Fruit fly (Drosophila melanogaster): ENCODE measurements around the gene Mulk.
A peak's percentile ranks its signal among the peaks of the same experiment; 100 is the strongest.

The Mulk gene

dm6 chr2L:10260750-10261493 lies 8.9 kb upstream of the Mulk start, which contains the start of gene Pten (continued):
- TF ChIP-seq D (optimal IDR thresholded peaks at IDR 0.05), result no peak
- peak; percentile 65 for TF ChIP-seq D (GFP tag; optimal IDR thresholded peaks at IDR 0.05)
- no peak for TF ChIP-seq CG6813 (GFP tag; optimal IDR thresholded peaks at IDR 0.05)
- no peak for TF ChIP-seq wor (GFP tag; IDR thresholded peaks at IDR 0.05)
- no peak for TF ChIP-seq CG8478 (optimal IDR thresholded peaks at IDR 0.05)
- TF ChIP-seq HLH54F (GFP tag; optimal IDR thresholded peaks at IDR 0.05), result peak; percentile 51
- TF ChIP-seq pzg (GFP tag; optimal IDR thresholded peaks at IDR 0.05), result peak; percentile 83
- TF ChIP-seq CG30431 (GFP tag; optimal IDR thresholded peaks at IDR 0.05), result no peak
- peak; percentile 48 for TF ChIP-seq CG7786 (GFP tag; optimal IDR thresholded peaks at IDR 0.05)
- TF ChIP-seq HmgD (GFP tag; optimal IDR thresholded peaks at IDR 0.05), result no peak
- peak; percentile 82 for TF ChIP-seq CG17829 (tag; optimal IDR thresholded peaks at IDR 0.05)
- TF ChIP-seq ttk (GFP tag; IDR thresholded peaks at IDR 0.05), result no peak
- no peak for TF ChIP-seq gcm2 (GFP tag; optimal IDR thresholded peaks at IDR 0.05)
- TF ChIP-seq ATbp (GFP tag; optimal IDR thresholded peaks at IDR 0.05), result no peak
- TF ChIP-seq CG6683 (GFP tag; optimal IDR thresholded peaks at IDR 0.05), result no peak
- TF ChIP-seq repo (GFP tag; optimal IDR thresholded peaks at IDR 0.05), result peak; percentile 42
- TF ChIP-seq CG31224 (GFP tag; IDR thresholded peaks at IDR 0.05), result no peak
- TF ChIP-seq CG4707 (GFP tag; optimal IDR thresholded peaks at IDR 0.05), result peak; percentile 61
- no peak for TF ChIP-seq Dek (tag; optimal IDR thresholded peaks at IDR 0.05)
- no peak for TF ChIP-seq Hr39 (optimal IDR thresholded peaks at IDR 0.05)
- no peak for TF ChIP-seq CG7745 (tag; optimal IDR thresholded peaks at IDR 0.05)
- TF ChIP-seq CG33213 (GFP tag; optimal IDR thresholded peaks at IDR 0.05), result peak; percentile 57
- peak; percentile 35 for TF ChIP-seq CG34376 (GFP tag; optimal IDR thresholded peaks at IDR 0.05)
- no peak for TF ChIP-seq Hr78 (GFP tag; optimal IDR thresholded peaks at IDR 0.05)
- TF ChIP-seq dmrt11E (tag; optimal IDR thresholded peaks at IDR 0.05), result peak; percentile 68
- TF ChIP-seq crc (GFP tag; optimal IDR thresholded peaks at IDR 0.05), result peak; percentile 46
- no peak for TF ChIP-seq Eip74EF (GFP tag; optimal IDR thresholded peaks at IDR 0.05)
- TF ChIP-seq Dfd (GFP tag; optimal IDR thresholded peaks at IDR 0.05), result no peak
- peak; percentile 88; the same call in 1 of the 3 replicates for TF ChIP-seq jigr1 (GFP tag; IDR thresholded peaks at IDR 0.05)
- peak; percentile 43 for TF ChIP-seq zfh2 (GFP tag; optimal IDR thresholded peaks at IDR 0.05)
- TF ChIP-seq Neu2 (GFP tag; optimal IDR thresholded peaks at IDR 0.05; ENCODE audit: borderline replicate concordance), result no peak
- TF ChIP-seq Lim3 (GFP tag; IDR thresholded peaks at IDR 0.05), result no peak
- TF ChIP-seq pita (GFP tag; optimal IDR thresholded peaks at IDR 0.05), result no peak
- peak; percentile 71 for TF ChIP-seq Ssrp (tag; optimal IDR thresholded peaks at IDR 0.05)
- no peak for TF ChIP-seq dati (GFP tag; IDR thresholded peaks at IDR 0.05)
- TF ChIP-seq CG12769 (tag; optimal IDR thresholded peaks at IDR 0.05), result no peak
- TF ChIP-seq disco-r (GFP tag; optimal IDR thresholded peaks at IDR 0.05), result no peak
- TF ChIP-seq CG11247 (GFP tag; IDR thresholded peaks at IDR 0.05), result no peak
- TF ChIP-seq CG2712 (tag; optimal IDR thresholded peaks at IDR 0.05), result peak; percentile 83
- peak; percentile 63 for TF ChIP-seq CG15696 (tag; optimal IDR thresholded peaks at IDR 0.05)
- no peak for TF ChIP-seq CG7987 (GFP tag; optimal IDR thresholded peaks at IDR 0.05)
- TF ChIP-seq CG32772 (GFP tag; IDR thresholded peaks at IDR 0.05), result no peak
- peak; percentile 82 for TF ChIP-seq CG12659 (GFP tag; optimal IDR thresholded peaks at IDR 0.05)
- TF ChIP-seq hkb (optimal IDR thresholded peaks at IDR 0.05), result no peak
- peak; percentile 59; the same call in 1 of the 2 replicates for TF ChIP-seq hkb (GFP tag; IDR thresholded peaks at IDR 0.05)
- TF ChIP-seq Optix (GFP tag; IDR thresholded peaks at IDR 0.05), result no peak
- peak; percentile 80; the same call in 2 of the 3 replicates for TF ChIP-seq mld (GFP tag; IDR thresholded peaks at IDR 0.05; ENCODE audit: partially characterized antibody)
- TF ChIP-seq CG10565 (GFP tag; optimal IDR thresholded peaks at IDR 0.05), result peak; percentile 69
- peak; percentile 68 for TF ChIP-seq Atf3 (GFP tag; optimal IDR thresholded peaks at IDR 0.05)
- TF ChIP-seq Nf-YC (tag; optimal IDR thresholded peaks at IDR 0.05), result peak; percentile 54

Measured in whole organism, embryonic.